Worm (Caenorhabditis elegans) whole organism, L1 larva: ENCODE results near the gene hrpu-1.
"Not testable (repeated sequence)": the region's sequence is repeated elsewhere in the genome, so short reads cannot be mapped to it uniquely, and the experiment has no call there.

Experiments
- C04F5.9 ChIP-seq: sonication (generic microtip); optimal IDR thresholded peaks from 2 replicates; lab custom pipeline; 2016; ENCODE audit warnings: missing genetic modification characterization, missing compliant biosample characterization
- C16A3.4 ChIP-seq: fragments of 150-350 bp; optimal IDR thresholded peaks from 2 replicates; lab custom pipeline; 2014; ENCODE audit warnings: missing biosample characterization, missing genetic modification characterization
- C34B4.2 ChIP-seq: sonication (generic microtip); optimal IDR thresholded peaks from 2 replicates; lab custom pipeline; 2017; ENCODE audit warnings: mild to moderate bottlenecking, missing genetic modification characterization, missing compliant biosample characterization
- Y116A8C.19 ChIP-seq: sonication (generic microtip); optimal IDR thresholded peaks from 2 replicates; lab custom pipeline; 2016; ENCODE audit warnings: missing compliant biosample characterization, missing genetic modification characterization, borderline replicate concordance
- alr-1 ChIP-seq: fragments of 200-800 bp; sonication (Bioruptor generic); optimal IDR thresholded peaks from 2 replicates; lab custom pipeline; 2018; ENCODE audit warnings: borderline replicate concordance, mild to moderate bottlenecking, missing genetic modification characterization, missing compliant biosample characterization
- aly-2 ChIP-seq: fragments of 150-350 bp; optimal IDR thresholded peaks from 2 replicates; lab custom pipeline; 2014; ENCODE audit warnings: missing biosample characterization, missing genetic modification characterization
- ceh-63 ChIP-seq: fragments of 200-800 bp; sonication (Bioruptor generic); optimal IDR thresholded peaks from 2 replicates; lab custom pipeline; 2018; ENCODE audit warnings: mild to moderate bottlenecking, missing genetic modification characterization, missing compliant biosample characterization
- ceh-82 ChIP-seq, 3 experiments: fragments of 150-350 bp in 1 of 3; sonication (generic microtip) in 2 of 3; optimal IDR thresholded peaks; 2 replicates each; lab custom pipeline; 2014 to 2017; ENCODE audit warnings: missing biosample characterization in 3 of 3, missing genetic modification characterization in 3 of 3
- ceh-90 ChIP-seq: sonication (generic microtip); optimal IDR thresholded peaks from 2 replicates; lab custom pipeline; 2016; ENCODE audit warnings: missing genetic modification characterization, missing compliant biosample characterization
- dsc-1 ChIP-seq: sonication (generic microtip); optimal IDR thresholded peaks from 2 replicates; lab custom pipeline; 2016; ENCODE audit warnings: mild to moderate bottlenecking, missing genetic modification characterization, missing compliant biosample characterization
- efl-1 ChIP-seq, 4 experiments: fragments of 150-350 bp; optimal IDR thresholded peaks in 3 of 4; peaks in 1 of 4; 1 replicate in 1 of 4; 2 replicates in 3 of 4; lab custom pipeline; 2014; ENCODE audit warnings: missing biosample characterization in 2 of 4, missing genetic modification characterization in 2 of 4, missing genetic modification reagents in 2 of 4
- egl-13 ChIP-seq: sonication (generic microtip); optimal IDR thresholded peaks from 2 replicates; lab custom pipeline; 2016; ENCODE audit warnings: missing genotype, missing genetic modification reagents, missing genetic modification characterization, missing compliant biosample characterization
- elt-2 ChIP-seq: sonication (generic microtip); optimal IDR thresholded peaks from 2 replicates; lab custom pipeline; 2016; ENCODE audit warnings: missing genetic modification characterization, mild to moderate bottlenecking, inconsistent platforms, missing compliant biosample characterization, missing genetic modification reagents
- fkh-10 ChIP-seq: sonication (generic microtip); optimal IDR thresholded peaks from 2 replicates; lab custom pipeline; 2017; ENCODE audit warnings: missing biosample characterization, missing genetic modification reagents, missing genetic modification characterization
- fkh-8 ChIP-seq: sonication (generic microtip); optimal IDR thresholded peaks from 2 replicates; lab custom pipeline; 2016; ENCODE audit warnings: mild to moderate bottlenecking, missing genetic modification characterization, missing compliant biosample characterization
- fos-1 ChIP-seq: fragments of 150-350 bp; optimal IDR thresholded peaks from 2 replicates; lab custom pipeline; 2014; ENCODE audit warnings: missing biosample characterization, missing genetic modification characterization
- hlh-4 ChIP-seq: sonication (generic microtip); optimal IDR thresholded peaks from 2 replicates; lab custom pipeline; 2016; ENCODE audit warnings: mild to moderate bottlenecking, missing genetic modification characterization, missing compliant biosample characterization
- hpl-2 ChIP-seq: fragments of 150-350 bp; optimal IDR thresholded peaks from 2 replicates; lab custom pipeline; 2014; ENCODE audit warnings: missing biosample characterization, missing genetic modification reagents, missing genetic modification characterization
- irx-1 ChIP-seq: sonication (generic microtip); optimal IDR thresholded peaks from 2 replicates; lab custom pipeline; 2016; ENCODE audit warnings: missing genetic modification characterization, missing compliant biosample characterization
- mef-2 ChIP-seq: fragments of 150-350 bp; optimal IDR thresholded peaks from 2 replicates; lab custom pipeline; 2014; ENCODE audit warnings: missing biosample characterization, missing genetic modification characterization
- nhr-11 ChIP-seq: fragments of 150-350 bp; optimal IDR thresholded peaks from 2 replicates; lab custom pipeline; 2014; ENCODE audit warnings: missing biosample characterization, missing genetic modification characterization
- nhr-12 ChIP-seq: sonication (generic microtip); optimal IDR thresholded peaks from 2 replicates; lab custom pipeline; 2017; ENCODE audit warnings: missing biosample characterization, missing genetic modification characterization
- nhr-20 ChIP-seq: sonication (generic microtip); optimal IDR thresholded peaks from 2 replicates; lab custom pipeline; 2016; ENCODE audit warnings: mild to moderate bottlenecking, missing genetic modification characterization, missing compliant biosample characterization
- nhr-28 ChIP-seq: fragments of 150-350 bp; optimal IDR thresholded peaks from 2 replicates; lab custom pipeline; 2014; ENCODE audit warnings: missing biosample characterization, missing genetic modification characterization
- nhr-47 ChIP-seq: sonication (generic microtip); optimal IDR thresholded peaks from 2 replicates; lab custom pipeline; 2016; ENCODE audit warnings: mild to moderate bottlenecking, missing genetic modification characterization, moderate library complexity, missing compliant biosample characterization
- nhr-76 ChIP-seq: sonication (generic microtip); optimal IDR thresholded peaks from 2 replicates; lab custom pipeline; 2017; ENCODE audit warnings: missing biosample characterization, missing genetic modification characterization
- nhr-77 ChIP-seq: fragments of 150-350 bp; optimal IDR thresholded peaks from 2 replicates; lab custom pipeline; 2014; ENCODE audit warnings: missing biosample characterization, missing genetic modification characterization
- nhr-90 ChIP-seq: sonication (generic microtip); optimal IDR thresholded peaks from 2 replicates; lab custom pipeline; 2016; ENCODE audit warnings: mild to moderate bottlenecking, missing genetic modification characterization, missing compliant biosample characterization; ENCODE audit not compliant: poor library complexity
- pag-3 ChIP-seq: sonication (generic microtip); optimal IDR thresholded peaks from 2 replicates; lab custom pipeline; 2017; ENCODE audit warnings: missing genetic modification characterization, mild to moderate bottlenecking, missing compliant biosample characterization, antibody characterized with exemption, borderline replicate concordance; ENCODE audit not compliant: insufficient read depth
- sox-4 ChIP-seq: sonication (generic microtip); optimal IDR thresholded peaks from 2 replicates; lab custom pipeline; 2016; ENCODE audit warnings: missing genetic modification characterization, missing compliant biosample characterization
- sup-37 ChIP-seq: fragments of 200-800 bp; sonication (Bioruptor generic); optimal IDR thresholded peaks from 2 replicates; lab custom pipeline; 2018; ENCODE audit warnings: mild to moderate bottlenecking, missing genetic modification characterization, missing compliant biosample characterization
- tbx-2 ChIP-seq: sonication (generic microtip); optimal IDR thresholded peaks from 2 replicates; lab custom pipeline; 2016; ENCODE audit warnings: missing genetic modification characterization, missing compliant biosample characterization
- unc-130 ChIP-seq: fragments of 150-350 bp; optimal IDR thresholded peaks from 2 replicates; lab custom pipeline; 2017; ENCODE audit warnings: missing biosample characterization, missing genetic modification characterization, inconsistent platforms
- unc-30 ChIP-seq: sonication (generic microtip); optimal IDR thresholded peaks from 2 replicates; lab custom pipeline; 2017; ENCODE audit warnings: missing biosample characterization, missing genetic modification characterization
- unc-62 ChIP-seq: fragments of 150-350 bp; optimal IDR thresholded peaks from 2 replicates; lab custom pipeline; 2014; ENCODE audit warnings: missing biosample characterization, missing genetic modification reagents, missing genetic modification characterization
- unc-86 ChIP-seq: sonication (generic microtip); optimal IDR thresholded peaks from 2 replicates; lab custom pipeline; 2016; ENCODE audit warnings: missing genetic modification characterization, missing compliant biosample characterization
- vab-15 ChIP-seq: sonication (generic microtip); optimal IDR thresholded peaks from 2 replicates; lab custom pipeline; 2017; ENCODE audit warnings: missing genotype, mild to moderate bottlenecking, missing genetic modification characterization, missing compliant biosample characterization
- xbp-1 ChIP-seq: sonication (generic microtip); optimal IDR thresholded peaks from 2 replicates; lab custom pipeline; 2016; ENCODE audit warnings: missing genetic modification characterization, missing compliant biosample characterization
- zip-4 ChIP-seq: fragments of 200-800 bp; sonication (Bioruptor generic); optimal IDR thresholded peaks from 2 replicates; lab custom pipeline; 2018; ENCODE audit warnings: mild to moderate bottlenecking, missing genetic modification characterization, moderate library complexity, missing compliant biosample characterization
- ztf-11 ChIP-seq, 2 experiments: sonication (generic microtip); optimal IDR thresholded peaks; 2 replicates each; lab custom pipeline; 2016 to 2017; ENCODE audit warnings: missing genetic modification characterization in 2 of 2, missing biosample characterization in 1 of 2, missing compliant biosample characterization in 1 of 2
- ztf-4 ChIP-seq: fragments of 150-350 bp; optimal IDR thresholded peaks from 2 replicates; lab custom pipeline; 2014; ENCODE audit warnings: missing biosample characterization, missing genetic modification characterization

Gene hrpu-1

ce11 chrIV:15039477-15039876 is at the start of gene hrpu-1 (continued):
- peak; percentile 82 for TF ChIP-seq aly-2 (tag; lab: Kevin White, UChicago)
- peak; percentile 74 for TF ChIP-seq unc-86 (tag; lab: Kevin White, UChicago)
- peak; percentile 64 for TF ChIP-seq nhr-90 (tag; lab: Kevin White, UChicago)
- TF ChIP-seq fkh-10: peak; percentile 61
- peak; percentile 72 for TF ChIP-seq C16A3.4
- peak; percentile 57 for TF ChIP-seq hpl-2 (GFP tag; lab: Kevin White, UChicago)
- no peak for TF ChIP-seq alr-1 (tag; lab: Kevin White, UChicago)
- peak; percentile 70 for TF ChIP-seq irx-1 (tag; lab: Kevin White, UChicago)
- TF ChIP-seq ztf-4 (tag; lab: Kevin White, UChicago): peak; percentile 56
- TF ChIP-seq pag-3 (tag; lab: Kevin White, UChicago): no peak
- TF ChIP-seq mef-2 (tag; lab: Kevin White, UChicago): no peak
- TF ChIP-seq ceh-63 (GFP tag; lab: Kevin White, UChicago): no peak
- no peak for TF ChIP-seq unc-30 (tag; lab: Kevin White, UChicago)
- TF ChIP-seq nhr-77 (tag; lab: Kevin White, UChicago): peak; percentile 72
- peak; percentile 60 for TF ChIP-seq unc-130
- peak; percentile 73 to 91 (median 82) for TF ChIP-seq ceh-82 (tag; optimal IDR thresholded peaks at IDR 0.05; lab: Kevin White, UChicago)
- TF ChIP-seq nhr-12: no peak
- TF ChIP-seq hlh-4: no peak
- peak; percentile 3 for TF ChIP-seq sox-4 (tag; lab: Kevin White, UChicago)
- TF ChIP-seq C04F5.9 (tag; lab: Kevin White, UChicago): no peak
- peak; percentile 62 for TF ChIP-seq zip-4
- peak; percentile 45 for TF ChIP-seq egl-13 (tag; lab: Kevin White, UChicago)
- no peak for TF ChIP-seq C34B4.2 (tag; lab: Kevin White, UChicago)
- peak; percentile 19 for TF ChIP-seq vab-15 (tag; lab: Kevin White, UChicago)
- TF ChIP-seq tbx-2: peak; percentile 84
- peak; percentile 22 for TF ChIP-seq ceh-90
- TF ChIP-seq dsc-1: peak; percentile 73
- TF ChIP-seq nhr-76 (tag; lab: Kevin White, UChicago): no peak
- peak; percentile 90 for TF ChIP-seq nhr-47 (tag; lab: Kevin White, UChicago)
- peak in 1 of 2 experiments; percentile 63 for TF ChIP-seq ztf-11 (tag; optimal IDR thresholded peaks at IDR 0.05; lab: Kevin White, UChicago)
- TF ChIP-seq elt-2 (tag; lab: Kevin White, UChicago): no peak

- not testable (repeated sequence) for TF ChIP-seq nhr-20, tbx-2, nhr-28
These were observed 32.9 kb upstream of the hrpu-1 start, which contains the start of gene Y41E3.6 for ce11 chrIV:15006494-15006893. Gene Y41E3.6, plus strand, starts transcription at chrIV:15006794.

ce11 chrIV:15008200-15008599 is 31.2 kb upstream of the hrpu-1 start:
- TF ChIP-seq efl-1 (optimal IDR thresholded peaks at IDR 0.05; lab: Kevin White, UChicago) (no peak), efl-1 (GFP tag; optimal IDR thresholded peaks at IDR 0.05 in 1 of 2; lab: Kevin White, UChicago) (peak in 1 of 2 experiments; percentile 65), egl-13 (tag; lab: Kevin White, UChicago) (no peak), hlh-4 (no peak)

- TF ChIP-seq fkh-8 (tag; lab: Kevin White, UChicago) (no peak), xbp-1 (no peak), mef-2 (tag; lab: Kevin White, UChicago) (no peak), efl-1 (optimal IDR thresholded peaks at IDR 0.05; lab: Kevin White, UChicago) (no peak), efl-1 (GFP tag; optimal IDR thresholded peaks at IDR 0.05 in 1 of 2; lab: Kevin White, UChicago) (no peak), ztf-4 (tag; lab: Kevin White, UChicago) (no peak), nhr-11 (tag; lab: Kevin White, UChicago) (no peak), unc-62 (GFP tag; lab: Kevin White, UChicago) (no peak), sox-4 (tag; lab: Kevin White, UChicago) (no peak), unc-30 (tag; lab: Kevin White, UChicago) (no peak), nhr-90 (tag; lab: Kevin White, UChicago) (no peak), ceh-82 (tag; optimal IDR thresholded peaks at IDR 0.05; lab: Kevin White, UChicago) (no peak), nhr-12 (no peak), sup-37 (no peak), nhr-28 (no peak), Y116A8C.19 (tag; lab: Kevin White, UChicago) (no peak), fos-1 (tag; lab: Kevin White, UChicago) (no peak)
These were observed 28.2 kb upstream of the hrpu-1 start for ce11 chrIV:15011169-15011568.
